Fruit fly (Drosophila melanogaster) whole organism, embryonic: ENCODE results near the gene Trxr1.

Experiments used
- Abd-B ChIP-seq: fragments of 200-800 bp; sonication (Bioruptor generic); optimal IDR thresholded peaks from 2 replicates; lab custom pipeline; 2018; ENCODE audit warnings: missing biosample characterization, mild to moderate bottlenecking, missing genetic modification characterization, moderate library complexity
- B-H1 ChIP-seq: fragments of 200-800 bp; sonication (Bioruptor generic); IDR thresholded peaks from 3 replicates; pipeline ENCODE4 v1.3.6; 2022; ENCODE audit warnings: missing biosample characterization, missing genetic modification characterization
- CG10267 ChIP-seq: fragments of 200-800 bp; sonication (Bioruptor generic); optimal IDR thresholded peaks from 2 replicates; lab custom pipeline; 2018; ENCODE audit warnings: missing biosample characterization, mild to moderate bottlenecking, missing genetic modification characterization, moderate library complexity
- CG12071 ChIP-seq: fragments of 200-800 bp; sonication (Bioruptor generic); optimal IDR thresholded peaks from 3 replicates; lab custom pipeline; 2018; ENCODE audit warnings: missing biosample characterization, mild to moderate bottlenecking, missing genetic modification characterization
- CG17385 ChIP-seq: fragments of 200-800 bp; sonication (Bioruptor generic); optimal IDR thresholded peaks from 3 replicates; lab custom pipeline; 2018; ENCODE audit warnings: missing biosample characterization, mild to moderate bottlenecking, missing genetic modification characterization
- CG31441 ChIP-seq: fragments of 200-800 bp; sonication (Bioruptor generic); IDR thresholded peaks from 2 replicates; pipeline ENCODE4 v1.3.6; 2022; ENCODE audit warnings: missing biosample characterization, missing genetic modification characterization
- CG32772 ChIP-seq: fragments of 200-800 bp; sonication (Bioruptor generic); IDR thresholded peaks from 2 replicates; pipeline ENCODE4 v1.3.6; 2022; ENCODE audit warnings: missing biosample characterization, missing genetic modification characterization
- CG3281 ChIP-seq: fragments of 200-800 bp; sonication (Bioruptor generic); optimal IDR thresholded peaks from 3 replicates; lab custom pipeline; 2017; ENCODE audit warnings: missing biosample characterization, mild to moderate bottlenecking, missing genetic modification characterization
- CG3847 ChIP-seq: fragments of 200-800 bp; sonication (Bioruptor generic); IDR thresholded peaks from 2 replicates; pipeline ENCODE4 v1.3.6; 2022; ENCODE audit warnings: missing biosample characterization, missing genetic modification characterization
- CG4404 ChIP-seq: fragments of 200-800 bp; sonication (Bioruptor generic); IDR thresholded peaks from 2 replicates; pipeline ENCODE4 v1.3.6; 2022; ENCODE audit warnings: missing biosample characterization, missing genetic modification characterization
- CG6683 ChIP-seq: fragments of 200-800 bp; sonication (Bioruptor generic); optimal IDR thresholded peaks from 2 replicates; lab custom pipeline; 2017; ENCODE audit warnings: missing biosample characterization, mild to moderate bottlenecking, missing genetic modification characterization, missing genetic modification reagents
- CG6765 ChIP-seq: fragments of 200-800 bp; sonication (Bioruptor generic); optimal IDR thresholded peaks from 3 replicates; lab custom pipeline; 2017; ENCODE audit warnings: missing biosample characterization, mild to moderate bottlenecking, missing genetic modification characterization
- CG9609 ChIP-seq: fragments of 200-800 bp; sonication (Bioruptor generic); optimal IDR thresholded peaks from 3 replicates; lab custom pipeline; 2016; ENCODE audit warnings: missing biosample characterization, missing genetic modification characterization
- CG9876 ChIP-seq: fragments of 200-800 bp; sonication (Bioruptor generic); optimal IDR thresholded peaks from 2 replicates; lab custom pipeline; 2016; ENCODE audit warnings: missing biosample characterization, missing genetic modification characterization
- D19B ChIP-seq: fragments of 200-800 bp; sonication (Bioruptor generic); optimal IDR thresholded peaks from 2 replicates; lab custom pipeline; 2017; ENCODE audit warnings: missing biosample characterization, mild to moderate bottlenecking, missing genetic modification characterization
- Dfd ChIP-seq, 2 experiments: fragments of >200 bp; optimal IDR thresholded peaks; 2 replicates each; lab custom pipeline; 2017; ENCODE audit warnings: missing biosample characterization in 2 of 2, missing genetic modification characterization in 2 of 2
- Doc3 ChIP-seq: fragments of 200-800 bp; sonication (Bioruptor generic); IDR thresholded peaks from 3 replicates; pipeline ENCODE4 v1.3.6; 2022; ENCODE audit warnings: missing biosample characterization, missing genetic modification characterization; ENCODE audit not compliant: partially characterized antibody
- E2f2 ChIP-seq: fragments of 200-800 bp; sonication (Bioruptor generic); IDR thresholded peaks from 2 replicates; pipeline ENCODE4 v1.3.6; 2022; ENCODE audit warnings: missing biosample characterization, missing genetic modification characterization
- Eip74EF ChIP-seq, 2 experiments: fragments of 200-800 bp in 1 of 2; fragments of >200 bp in 1 of 2; sonication (Bioruptor generic) in 1 of 2; optimal IDR thresholded peaks; 2 replicates each; lab custom pipeline; 2017 to 2019; ENCODE audit warnings: missing biosample characterization in 2 of 2, missing genetic modification characterization in 2 of 2, mild to moderate bottlenecking in 1 of 2, moderate library complexity in 1 of 2
- Ets97D ChIP-seq: fragments of 200-800 bp; sonication (Bioruptor generic); optimal IDR thresholded peaks from 3 replicates; lab custom pipeline; 2016; ENCODE audit warnings: missing biosample characterization, missing genetic modification characterization
- HmgD ChIP-seq: fragments of 200-800 bp; sonication (Bioruptor generic); optimal IDR thresholded peaks from 3 replicates; lab custom pipeline; 2016; ENCODE audit warnings: missing biosample characterization, missing genetic modification characterization
- Nf-YB ChIP-seq: fragments of 200-800 bp; sonication (Bioruptor generic); optimal IDR thresholded peaks from 3 replicates; lab custom pipeline; 2019; ENCODE audit warnings: missing biosample characterization, mild to moderate bottlenecking, missing genetic modification characterization, moderate library complexity
- NfI ChIP-seq: fragments of 200-800 bp; sonication (Bioruptor generic); optimal IDR thresholded peaks from 3 replicates; lab custom pipeline; 2018; ENCODE audit warnings: missing biosample characterization, mild to moderate bottlenecking, missing genetic modification characterization, moderate library complexity
- Rx ChIP-seq: fragments of 200-800 bp; sonication (Bioruptor generic); IDR thresholded peaks from 2 replicates; pipeline ENCODE4 v1.3.6; 2022; ENCODE audit warnings: missing biosample characterization, missing genetic modification characterization
- Six4 ChIP-seq: fragments of 200-800 bp; sonication (Bioruptor generic); optimal IDR thresholded peaks from 2 replicates; lab custom pipeline; 2016; ENCODE audit warnings: missing biosample characterization, missing genetic modification characterization
- Sox100B ChIP-seq: fragments of 200-800 bp; sonication (Bioruptor generic); optimal IDR thresholded peaks from 3 replicates; lab custom pipeline; 2018; ENCODE audit warnings: missing biosample characterization, mild to moderate bottlenecking, missing genetic modification characterization
- Sox102F ChIP-seq: fragments of 200-800 bp; sonication (Bioruptor generic); optimal IDR thresholded peaks from 2 replicates; lab custom pipeline; 2018; ENCODE audit warnings: missing biosample characterization, mild to moderate bottlenecking, missing genetic modification characterization, moderate library complexity
- Vsx1 ChIP-seq: fragments of 200-800 bp; sonication (Bioruptor generic); optimal IDR thresholded peaks from 2 replicates; lab custom pipeline; 2017; ENCODE audit warnings: missing biosample characterization, mild to moderate bottlenecking, missing genetic modification characterization, missing genetic modification reagents
- abd-A ChIP-seq: fragments of 200-800 bp; sonication (Bioruptor generic); optimal IDR thresholded peaks from 3 replicates; lab custom pipeline; 2019; ENCODE audit warnings: missing biosample characterization, mild to moderate bottlenecking, missing genetic modification characterization, moderate library complexity
- ara ChIP-seq: fragments of 200-800 bp; sonication (Bioruptor generic); IDR thresholded peaks from 2 replicates; pipeline ENCODE4 v1.3.6; 2022; ENCODE audit warnings: missing biosample characterization, missing genetic modification characterization
- bbx ChIP-seq: fragments of 200-800 bp; sonication (Bioruptor generic); IDR thresholded peaks from 2 replicates; pipeline ENCODE4 v1.3.6; 2022; ENCODE audit warnings: missing biosample characterization, missing genetic modification characterization; ENCODE audit not compliant: partially characterized antibody
- btn ChIP-seq: fragments of 200-800 bp; sonication (Bioruptor generic); optimal IDR thresholded peaks from 2 replicates; lab custom pipeline; 2016; ENCODE audit warnings: missing biosample characterization, missing genetic modification characterization
- caup ChIP-seq: fragments of 200-800 bp; sonication (Bioruptor generic); optimal IDR thresholded peaks from 3 replicates; lab custom pipeline; 2017; ENCODE audit warnings: missing biosample characterization, mild to moderate bottlenecking, missing genetic modification characterization, moderate library complexity; ENCODE audit not compliant: severe bottlenecking
- chif ChIP-seq, 2 experiments: fragments of 200-800 bp; sonication (Bioruptor generic); optimal IDR thresholded peaks; 3 replicates each; lab custom pipeline; 2016; ENCODE audit warnings: missing biosample characterization in 2 of 2, missing genetic modification characterization in 2 of 2
- ci ChIP-seq: fragments of 200-800 bp; sonication (Bioruptor generic); IDR thresholded peaks from 3 replicates; pipeline ENCODE4 v1.3.6; 2022; ENCODE audit warnings: missing biosample characterization, missing genetic modification characterization
- lola ChIP-seq, 3 experiments: fragments of >200 bp in 2 of 3; fragments of 200-800 bp in 1 of 3; sonication (Bioruptor generic) in 1 of 3; optimal IDR thresholded peaks; 2 replicates each; lab custom pipeline; 2017 to 2019; ENCODE audit warnings: missing biosample characterization in 3 of 3, missing genetic modification characterization in 3 of 3, mild to moderate bottlenecking in 1 of 3, moderate library complexity in 1 of 3
- oc ChIP-seq: fragments of 200-800 bp; sonication (Bioruptor generic); optimal IDR thresholded peaks from 2 replicates; lab custom pipeline; 2018; ENCODE audit warnings: missing biosample characterization, mild to moderate bottlenecking, missing genetic modification characterization, moderate library complexity
- org-1 ChIP-seq: fragments of 200-800 bp; sonication (Bioruptor generic); optimal IDR thresholded peaks from 2 replicates; lab custom pipeline; 2017; ENCODE audit warnings: missing biosample characterization, missing genetic modification characterization
- salm ChIP-seq: fragments of 200-800 bp; sonication (Bioruptor generic); optimal IDR thresholded peaks from 2 replicates; lab custom pipeline; 2018; ENCODE audit warnings: missing biosample characterization, mild to moderate bottlenecking, missing genetic modification characterization
- sna ChIP-seq: fragments of 200-800 bp; sonication (Bioruptor generic); IDR thresholded peaks from 2 replicates; pipeline ENCODE4 v1.3.6; 2022; ENCODE audit warnings: missing biosample characterization, missing genetic modification characterization; ENCODE audit not compliant: partially characterized antibody
- stwl ChIP-seq: fragments of 200-800 bp; sonication (Bioruptor generic); optimal IDR thresholded peaks from 3 replicates; lab custom pipeline; 2018; ENCODE audit warnings: missing biosample characterization, mild to moderate bottlenecking, missing genetic modification characterization, moderate library complexity
- sug ChIP-seq: fragments of 200-800 bp; optimal IDR thresholded peaks from 2 replicates; lab custom pipeline; 2019; ENCODE audit warnings: missing biosample characterization, mild to moderate bottlenecking, missing genetic modification characterization, moderate library complexity
- tna ChIP-seq: fragments of 200-800 bp; sonication (Bioruptor generic); IDR thresholded peaks from 2 replicates; pipeline ENCODE4 v1.3.6; 2022; ENCODE audit warnings: missing biosample characterization, missing genetic modification characterization; ENCODE audit not compliant: partially characterized antibody
- trem ChIP-seq: fragments of 200-800 bp; optimal IDR thresholded peaks from 3 replicates; lab custom pipeline; 2019; ENCODE audit warnings: missing biosample characterization, mild to moderate bottlenecking, missing genetic modification characterization, moderate library complexity
- ttk ChIP-seq: fragments of 200-800 bp; sonication (Bioruptor generic); IDR thresholded peaks from 2 replicates; pipeline ENCODE4 v2.1.2; 2022; ENCODE audit warnings: missing biosample characterization, missing genetic modification characterization
- usp ChIP-seq: fragments of >200 bp; optimal IDR thresholded peaks from 2 replicates; lab custom pipeline; 2017; ENCODE audit warnings: missing biosample characterization, missing genetic modification characterization
- vnd ChIP-seq: fragments of 200-800 bp; sonication (Bioruptor generic); IDR thresholded peaks from 3 replicates; pipeline ENCODE4 v1.3.6; 2022; ENCODE audit warnings: missing biosample characterization, missing genetic modification characterization; ENCODE audit not compliant: partially characterized antibody
- wor ChIP-seq: fragments of 200-800 bp; sonication (Bioruptor generic); IDR thresholded peaks from 2 replicates; pipeline ENCODE4 v1.3.6; 2022; ENCODE audit warnings: missing biosample characterization, missing genetic modification characterization
- zen ChIP-seq: fragments of 200-800 bp; sonication (Bioruptor generic); optimal IDR thresholded peaks from 3 replicates; lab custom pipeline; 2018; ENCODE audit warnings: missing biosample characterization, mild to moderate bottlenecking, missing genetic modification characterization, moderate library complexity
- zen2 ChIP-seq: fragments of 200-800 bp; sonication (Bioruptor generic); IDR thresholded peaks from 3 replicates; pipeline ENCODE4 v1.3.6; 2022; ENCODE audit warnings: missing biosample characterization, missing genetic modification characterization; ENCODE audit not compliant: partially characterized antibody

Trxr1 gene

DNA sequence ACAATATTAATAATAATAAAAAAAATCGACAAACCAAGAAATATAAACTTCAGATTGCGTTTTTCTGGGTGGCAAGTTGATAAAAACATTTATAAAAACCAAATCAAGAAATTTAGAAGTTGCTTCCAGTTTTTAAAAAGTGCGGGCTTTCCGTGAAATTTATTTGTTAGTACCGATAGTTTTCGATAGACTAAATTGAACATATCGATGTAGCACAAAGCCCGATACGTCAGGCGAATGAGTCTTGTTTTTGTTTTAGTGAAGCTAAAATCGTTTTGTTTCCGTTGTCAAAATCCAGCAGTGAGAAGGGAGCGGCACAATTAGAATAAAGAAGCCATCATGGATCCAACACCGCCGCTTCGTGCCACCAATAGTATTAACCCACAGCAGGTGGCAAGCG, 1.9 kb upstream of the Trxr1 start, which contains the start of gene CG2147 (continued):
- no peak for TF ChIP-seq NfI (GFP tag; lab: Kevin White, UChicago)
- TF ChIP-seq CG6765 (GFP tag; lab: Kevin White, UChicago), result no peak
- TF ChIP-seq HmgD (GFP tag; lab: Kevin White, UChicago), result no peak
- no peak for TF ChIP-seq Vsx1 (GFP tag; lab: Kevin White, UChicago)
- no peak for TF ChIP-seq CG6683 (GFP tag; lab: Kevin White, UChicago)
- TF ChIP-seq ara (GFP tag; lab: Robert Waterston, UW), result no peak
- no peak for TF ChIP-seq CG9609
- TF ChIP-seq org-1 (GFP tag; lab: Kevin White, UChicago), result no peak
- no peak for TF ChIP-seq chif (GFP tag; optimal IDR thresholded peaks at IDR 0.05; lab: Kevin White, UChicago)
- peak; percentile 30 for TF ChIP-seq Ets97D
- no peak for TF ChIP-seq wor (GFP tag; lab: Robert Waterston, UW)
- TF ChIP-seq Rx (GFP tag; lab: Robert Waterston, UW), result no peak
- TF ChIP-seq CG4404 (GFP tag; lab: Robert Waterston, UW), result no peak
- no peak for TF ChIP-seq abd-A (tag; lab: Kevin White, UChicago)
- TF ChIP-seq Six4 (GFP tag; lab: Kevin White, UChicago), result no peak
- no peak for TF ChIP-seq lola (GFP tag; optimal IDR thresholded peaks at IDR 0.05; lab: Kevin White, UChicago)
- TF ChIP-seq btn, result no peak
- TF ChIP-seq CG12071, result no peak
- no peak for TF ChIP-seq Nf-YB (GFP tag; lab: Kevin White, UChicago)
- no peak for TF ChIP-seq B-H1 (GFP tag; lab: Robert Waterston, UW)
- no peak for TF ChIP-seq CG32772
- TF ChIP-seq CG10267 (tag; lab: Kevin White, UChicago), result peak; percentile 27
- TF ChIP-seq CG3281 (GFP tag; lab: Kevin White, UChicago), result no peak
- TF ChIP-seq Doc3 (GFP tag; lab: Robert Waterston, UW), result peak; percentile 68
- no peak for TF ChIP-seq Dfd (GFP tag; optimal IDR thresholded peaks at IDR 0.05; lab: Kevin White, UChicago)
- no peak for TF ChIP-seq caup
- TF ChIP-seq bbx (GFP tag; lab: Robert Waterston, UW), result peak; percentile 86
- TF ChIP-seq CG9876 (GFP tag; lab: Kevin White, UChicago), result no peak
- peak; percentile 92 for TF ChIP-seq E2f2 (GFP tag; lab: Robert Waterston, UW)
- TF ChIP-seq vnd, result peak; percentile 66
- peak; percentile 9 for TF ChIP-seq trem (tag; lab: Kevin White, UChicago)
- TF ChIP-seq tna (GFP tag; lab: Robert Waterston, UW), result peak; percentile 73
- no peak for TF ChIP-seq Abd-B (GFP tag; lab: Kevin White, UChicago)
- no peak for TF ChIP-seq CG17385 (GFP tag; lab: Kevin White, UChicago)
- TF ChIP-seq oc, result no peak
- TF ChIP-seq ttk (GFP tag; lab: Robert Waterston, UW), result no peak
- TF ChIP-seq sna (GFP tag; lab: Robert Waterston, UW), result peak; percentile 69; the same call in 1 of the 2 replicates
- no peak for TF ChIP-seq Sox100B
- no peak for TF ChIP-seq D19B (GFP tag; lab: Kevin White, UChicago)
- TF ChIP-seq salm (tag; lab: Kevin White, UChicago), result no peak
- TF ChIP-seq zen2 (GFP tag; lab: Robert Waterston, UW), result peak; percentile 79
- peak; percentile 36 for TF ChIP-seq stwl (tag; lab: Kevin White, UChicago)
- TF ChIP-seq ci (GFP tag; lab: Robert Waterston, UW), result no peak
- TF ChIP-seq zen (tag; lab: Kevin White, UChicago), result no peak
- no peak for TF ChIP-seq Eip74EF (GFP tag; optimal IDR thresholded peaks at IDR 0.05; lab: Kevin White, UChicago)
- TF ChIP-seq CG3847 (GFP tag; lab: Robert Waterston, UW), result no peak
- no peak for TF ChIP-seq usp (GFP tag; lab: Kevin White, UChicago)
- no peak for TF ChIP-seq Sox102F (GFP tag; lab: Kevin White, UChicago)
- no peak for TF ChIP-seq sug (tag; lab: Kevin White, UChicago)
- no peak for TF ChIP-seq CG31441 (GFP tag; lab: Robert Waterston, UW)
